Worm (Caenorhabditis elegans) whole organism, L4 larva: ENCODE data around the gene esyt-2.

Source experiments
- D1046.2 ChIP-seq: fragments of 200-800 bp; sonication (Bioruptor generic); IDR thresholded peaks from 2 replicates; pipeline ENCODE4 v1.3.6; 2022; ENCODE audit warnings: missing genetic modification characterization, missing compliant biosample characterization
- F10B5.3 ChIP-seq: sonication (generic microtip); optimal IDR thresholded peaks from 2 replicates; lab custom pipeline; 2016; ENCODE audit warnings: mild to moderate bottlenecking, missing genetic modification characterization, missing compliant biosample characterization
- F37D6.2 ChIP-seq: sonication (generic microtip); optimal IDR thresholded peaks from 2 replicates; lab custom pipeline; 2016; ENCODE audit warnings: mild to moderate bottlenecking, missing genetic modification characterization, missing compliant biosample characterization
- F49E8.2 ChIP-seq: sonication (generic microtip); optimal IDR thresholded peaks from 2 replicates; lab custom pipeline; 2016; ENCODE audit warnings: missing compliant biosample characterization, mild to moderate bottlenecking, missing genetic modification characterization, borderline replicate concordance
- R02D3.7 ChIP-seq: fragments of 150-350 bp; sonication (generic microtip); optimal IDR thresholded peaks from 3 replicates; lab custom pipeline; 2014; ENCODE audit warnings: missing biosample characterization, missing genetic modification characterization
- Y105C5A.15 ChIP-seq: fragments of 200-800 bp; sonication (Bioruptor generic); IDR thresholded peaks from 2 replicates; pipeline ENCODE4 v1.3.6; 2022; ENCODE audit warnings: missing genetic modification characterization, missing compliant biosample characterization
- Y48G9A.11 ChIP-seq: fragments of 200-800 bp; sonication (Bioruptor generic); IDR thresholded peaks from 2 replicates; pipeline ENCODE4 v1.3.6; 2022; ENCODE audit warnings: missing genetic modification reagents, missing genetic modification characterization, missing compliant biosample characterization
- Y5F2A.4 ChIP-seq: fragments of 200-800 bp; sonication (Bioruptor generic); optimal IDR thresholded peaks from 2 replicates; lab custom pipeline; 2018; ENCODE audit warnings: mild to moderate bottlenecking, missing genetic modification characterization, missing compliant biosample characterization
- Y75B8A.6 ChIP-seq: fragments of 200-800 bp; sonication (Bioruptor generic); IDR thresholded peaks from 2 replicates; pipeline ENCODE4 v1.3.6; 2022; ENCODE audit warnings: missing genetic modification reagents, missing genetic modification characterization, missing compliant biosample characterization
- ZK546.5 ChIP-seq, 2 experiments: sonication (generic microtip); optimal IDR thresholded peaks; 2 replicates each; lab custom pipeline; 2017; ENCODE audit warnings: missing biosample characterization in 2 of 2, missing genetic modification characterization in 2 of 2
- aha-1 ChIP-seq: fragments of 150-350 bp; peaks from one replicate; lab custom pipeline; 2014; ENCODE audit warnings: missing biosample characterization, missing genetic modification characterization
- ceh-28 ChIP-seq: fragments of 150-350 bp; optimal IDR thresholded peaks from 2 replicates; lab custom pipeline; 2014; ENCODE audit warnings: missing biosample characterization, missing genetic modification reagents, missing genetic modification characterization
- ceh-32 ChIP-seq: sonication (generic microtip); optimal IDR thresholded peaks from 2 replicates; lab custom pipeline; 2016; ENCODE audit warnings: mild to moderate bottlenecking, missing genetic modification characterization, missing compliant biosample characterization; ENCODE audit not compliant: poor library complexity
- ceh-44 ChIP-seq: fragments of 200-800 bp; sonication (Bioruptor generic); IDR thresholded peaks from 2 replicates; pipeline ENCODE4 v1.3.6; 2022; ENCODE audit warnings: missing genetic modification reagents, missing genetic modification characterization, missing compliant biosample characterization
- cey-2 ChIP-seq: sonication (generic microtip); optimal IDR thresholded peaks from 3 replicates; lab custom pipeline; 2017; ENCODE audit warnings: missing genetic modification characterization, mild to moderate bottlenecking, missing compliant biosample characterization, antibody characterized with exemption, borderline replicate concordance; ENCODE audit not compliant: insufficient read depth
- daf-16 ChIP-seq, 3 experiments: sonication (generic microtip); optimal IDR thresholded peaks; 2 replicates each; lab custom pipeline; 2016 to 2017; ENCODE audit warnings: missing genetic modification characterization in 3 of 3, missing genetic modification reagents in 3 of 3, mild to moderate bottlenecking in 2 of 3, missing compliant biosample characterization in 2 of 3, missing biosample characterization in 1 of 3, moderate library complexity in 1 of 3
- dmd-6 ChIP-seq: fragments of 200-800 bp; sonication (Bioruptor generic); IDR thresholded peaks from 2 replicates; pipeline ENCODE4 v1.3.6; 2022; ENCODE audit warnings: missing genetic modification reagents, missing genetic modification characterization, missing compliant biosample characterization
- dmd-9 ChIP-seq: fragments of 200-800 bp; sonication (Bioruptor generic); IDR thresholded peaks from 2 replicates; pipeline ENCODE4 v1.3.6; 2022; ENCODE audit warnings: missing genetic modification reagents, missing genetic modification characterization, missing compliant biosample characterization
- dve-1 ChIP-seq: sonication (generic microtip); optimal IDR thresholded peaks from 2 replicates; lab custom pipeline; 2017; ENCODE audit warnings: antibody characterized with exemption, mild to moderate bottlenecking, missing genetic modification characterization, missing compliant biosample characterization; ENCODE audit not compliant: insufficient read depth
- egl-43 ChIP-seq: fragments of 200-800 bp; sonication (Bioruptor generic); IDR thresholded peaks from 2 replicates; pipeline ENCODE4 v1.3.6; 2022; ENCODE audit warnings: missing genetic modification reagents, missing genetic modification characterization, missing compliant biosample characterization
- fos-1 ChIP-seq: fragments of 150-350 bp; optimal IDR thresholded peaks from 2 replicates; lab custom pipeline; 2014; ENCODE audit warnings: missing biosample characterization, missing genetic modification characterization
- hif-1 ChIP-seq, 2 experiments: sonication (generic microtip); optimal IDR thresholded peaks; 2 replicates each; lab custom pipeline; 2016 to 2017; ENCODE audit warnings: missing compliant biosample characterization in 2 of 2, missing genetic modification characterization in 2 of 2, missing genetic modification reagents in 2 of 2, missing genotype in 2 of 2, mild to moderate bottlenecking in 1 of 2
- hlh-11 ChIP-seq: fragments of 200-800 bp; sonication (Bioruptor generic); optimal IDR thresholded peaks from 2 replicates; lab custom pipeline; 2018; ENCODE audit warnings: mild to moderate bottlenecking, missing genetic modification characterization, missing compliant biosample characterization
- hlh-30 ChIP-seq: sonication (generic microtip); optimal IDR thresholded peaks from 2 replicates; lab custom pipeline; 2017; ENCODE audit warnings: antibody characterized with exemption, mild to moderate bottlenecking, missing genetic modification characterization, missing compliant biosample characterization; ENCODE audit not compliant: insufficient read depth
- jun-1 ChIP-seq: fragments of 150-350 bp; optimal IDR thresholded peaks from 2 replicates; lab custom pipeline; 2014; ENCODE audit warnings: missing biosample characterization, missing genetic modification reagents, missing genetic modification characterization
- lin-1 ChIP-seq: fragments of 200-800 bp; sonication (Bioruptor generic); IDR thresholded peaks from 2 replicates; pipeline ENCODE4 v1.3.6; 2022; ENCODE audit warnings: missing genetic modification reagents, missing genetic modification characterization, missing compliant biosample characterization
- lin-13 ChIP-seq: fragments of 150-350 bp; optimal IDR thresholded peaks from 2 replicates; lab custom pipeline; 2014; ENCODE audit warnings: missing biosample characterization, missing genetic modification reagents, missing genetic modification characterization
- lin-39 ChIP-seq: fragments of 150-350 bp; optimal IDR thresholded peaks from 2 replicates; lab custom pipeline; 2014; ENCODE audit warnings: missing biosample characterization, missing genetic modification reagents, missing genetic modification characterization
- lir-3 ChIP-seq: sonication (generic microtip); optimal IDR thresholded peaks from 2 replicates; lab custom pipeline; 2016; ENCODE audit warnings: mild to moderate bottlenecking, missing genetic modification characterization, missing compliant biosample characterization
- lsy-2 ChIP-seq, 2 experiments: fragments of 150-350 bp in 1 of 2; sonication (generic microtip) in 1 of 2; optimal IDR thresholded peaks; 2 replicates each; lab custom pipeline; 2014 to 2017; ENCODE audit warnings: missing biosample characterization in 2 of 2, missing genetic modification characterization in 2 of 2
- mdl-1 ChIP-seq, 2 experiments: fragments of 150-350 bp in 1 of 2; sonication (generic microtip) in 1 of 2; optimal IDR thresholded peaks; 2 replicates each; lab custom pipeline; 2014 to 2017; ENCODE audit warnings: missing biosample characterization in 2 of 2, missing genetic modification characterization in 2 of 2
- mep-1 ChIP-seq: fragments of 150-350 bp; sonication (generic microtip); optimal IDR thresholded peaks from 3 replicates; lab custom pipeline; 2014; ENCODE audit warnings: missing biosample characterization, missing genetic modification characterization
- mxl-2 ChIP-seq: fragments of 200-800 bp; sonication (Bioruptor generic); conservative IDR thresholded peaks from 2 replicates; pipeline ENCODE4 v1.3.6; 2022; ENCODE audit warnings: missing genetic modification reagents, missing genetic modification characterization, missing compliant biosample characterization
- mxl-3 ChIP-seq: fragments of 200-800 bp; sonication (Bioruptor generic); optimal IDR thresholded peaks from 2 replicates; lab custom pipeline; 2018; ENCODE audit warnings: mild to moderate bottlenecking, missing genetic modification characterization, missing compliant biosample characterization
- nhr-10 ChIP-seq: fragments of 150-350 bp; optimal IDR thresholded peaks from 2 replicates; lab custom pipeline; 2014; ENCODE audit warnings: missing biosample characterization, missing genetic modification characterization
- nhr-102 ChIP-seq: sonication (generic microtip); optimal IDR thresholded peaks from 2 replicates; lab custom pipeline; 2016; ENCODE audit warnings: mild to moderate bottlenecking, missing genetic modification characterization, moderate library complexity, missing compliant biosample characterization
- nhr-237 ChIP-seq: sonication (generic microtip); optimal IDR thresholded peaks from 2 replicates; lab custom pipeline; 2017; ENCODE audit warnings: missing biosample characterization, missing genetic modification characterization
- nhr-41 ChIP-seq: fragments of 200-800 bp; sonication (Bioruptor generic); IDR thresholded peaks from 2 replicates; pipeline ENCODE4 v1.3.6; 2022; ENCODE audit warnings: missing genetic modification reagents, missing genetic modification characterization, missing compliant biosample characterization
- nhr-77 ChIP-seq: fragments of 150-350 bp; optimal IDR thresholded peaks from 2 replicates; lab custom pipeline; 2014; ENCODE audit warnings: missing biosample characterization, missing genetic modification characterization
- rbr-2 ChIP-seq: sonication (generic microtip); optimal IDR thresholded peaks from 2 replicates; lab custom pipeline; 2016; ENCODE audit warnings: missing genotype, missing genetic modification characterization, missing compliant biosample characterization
- saeg-2 ChIP-seq: fragments of 200-800 bp; sonication (Bioruptor generic); IDR thresholded peaks from 2 replicates; pipeline ENCODE4 v1.3.6; 2022; ENCODE audit warnings: missing genetic modification reagents, missing genetic modification characterization, missing compliant biosample characterization
- sdz-12 ChIP-seq: fragments of 200-800 bp; sonication (Bioruptor generic); optimal IDR thresholded peaks from 2 replicates; lab custom pipeline; 2018; ENCODE audit warnings: mild to moderate bottlenecking, missing genetic modification characterization, missing compliant biosample characterization
- set-16 ChIP-seq: fragments of 200-800 bp; sonication (Bioruptor generic); IDR thresholded peaks from 2 replicates; pipeline ENCODE4 v1.3.6; 2022; ENCODE audit warnings: missing genetic modification reagents, missing genetic modification characterization, missing compliant biosample characterization
- spr-3 ChIP-seq: fragments of 200-800 bp; sonication (Bioruptor generic); optimal IDR thresholded peaks from 2 replicates; lab custom pipeline; 2018; ENCODE audit warnings: mild to moderate bottlenecking, missing genetic modification characterization, missing compliant biosample characterization
- tra-1 ChIP-seq: fragments of 200-800 bp; sonication (Bioruptor generic); IDR thresholded peaks from 2 replicates; pipeline ENCODE4 v1.3.6; 2022; ENCODE audit warnings: missing genetic modification reagents, missing genetic modification characterization, missing compliant biosample characterization
- unc-39 ChIP-seq: sonication (generic microtip); optimal IDR thresholded peaks from 2 replicates; lab custom pipeline; 2017; ENCODE audit warnings: missing biosample characterization, missing genetic modification characterization
- vab-7 ChIP-seq: fragments of 200-800 bp; sonication (Bioruptor generic); IDR thresholded peaks from 2 replicates; pipeline ENCODE4 v1.3.6; 2022; ENCODE audit warnings: missing genetic modification reagents, missing genetic modification characterization, missing compliant biosample characterization
- zag-1 ChIP-seq: fragments of 150-350 bp; optimal IDR thresholded peaks from 2 replicates; lab custom pipeline; 2014; ENCODE audit warnings: missing biosample characterization, missing genetic modification characterization
- zip-11 ChIP-seq: fragments of 200-800 bp; sonication (Bioruptor generic); IDR thresholded peaks from 2 replicates; pipeline ENCODE4 v1.3.6; 2022; ENCODE audit warnings: missing genetic modification characterization, missing compliant biosample characterization
- ztf-11 ChIP-seq: fragments of 150-350 bp; optimal IDR thresholded peaks from 2 replicates; lab custom pipeline; 2014; ENCODE audit warnings: missing biosample characterization, missing genetic modification characterization

Gene esyt-2

DNA sequence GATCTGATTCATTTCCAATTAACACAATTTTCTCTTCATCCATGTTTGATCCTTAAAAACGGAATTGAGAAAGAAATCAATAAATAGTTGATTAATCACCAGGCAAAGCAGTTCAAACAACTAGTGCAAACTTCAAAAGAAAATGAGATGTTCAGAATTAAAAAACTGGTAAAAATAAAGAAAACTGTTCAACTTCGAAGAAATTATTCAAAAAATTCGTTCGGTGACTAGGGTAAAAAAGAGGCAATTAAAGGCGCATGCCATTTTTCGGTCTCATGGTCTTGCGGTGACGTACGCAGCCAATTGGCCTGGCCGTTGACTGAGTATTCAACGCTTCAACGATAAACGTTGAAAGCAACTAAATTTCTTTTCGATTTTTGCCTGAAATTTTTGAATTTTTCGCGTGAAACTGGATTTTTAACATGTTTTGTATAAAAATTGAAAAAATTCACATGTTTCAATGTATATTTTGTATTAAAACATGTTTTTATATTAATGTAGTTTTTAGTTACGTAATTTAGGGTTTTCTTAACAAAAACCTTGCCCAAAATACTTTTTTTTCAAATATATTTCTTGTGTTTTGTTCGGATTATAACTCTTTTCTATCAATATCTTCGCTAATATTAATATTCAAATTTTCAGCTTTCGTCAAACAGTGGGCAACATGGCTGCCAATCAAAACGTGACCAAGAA is 24.5 kb downstream of the esyt-2 start, which contains the start of the genes sna-3 and rps-3 (continued):
- TF ChIP-seq F10B5.3 (tag; lab: Kevin White, UChicago) (no peak), ztf-11 (no peak), fos-1 (tag; lab: Kevin White, UChicago) (no peak), mxl-3 (GFP tag; lab: Kevin White, UChicago) (no peak), set-16 (no peak), nhr-10 (tag; lab: Kevin White, UChicago) (no peak), hlh-30 (peak; percentile 88), lin-39 (no peak), ceh-32 (tag; lab: Kevin White, UChicago) (no peak), mep-1 (tag; lab: Kevin White, UChicago) (peak; percentile 89), ceh-28 (tag; lab: Kevin White, UChicago) (no peak), F49E8.2 (no peak), nhr-102 (tag; lab: Kevin White, UChicago) (peak; percentile 20), aha-1 (peak; percentile 36), ZK546.5 (tag; optimal IDR thresholded peaks at IDR 0.05; lab: Kevin White, UChicago) (no peak), dve-1 (tag; lab: Kevin White, UChicago) (peak; percentile 91), D1046.2 (no peak), dmd-9 (GFP tag; lab: Robert Waterston, UW) (no peak), nhr-77 (tag; lab: Kevin White, UChicago) (peak; percentile 91), Y48G9A.11 (no peak), saeg-2 (GFP tag; lab: Robert Waterston, UW) (no peak), ceh-44 (peak; percentile 24; the same call in 1 of the 2 replicates), Y105C5A.15 (GFP tag; lab: Robert Waterston, UW) (no peak), daf-16 (GFP tag; optimal IDR thresholded peaks at IDR 0.05; lab: Kevin White, UChicago) (no peak), daf-16 (tag; optimal IDR thresholded peaks at IDR 0.05; lab: Kevin White, UChicago) (peak; percentile 46), lin-1 (no peak), vab-7 (GFP tag; lab: Robert Waterston, UW) (no peak), nhr-41 (GFP tag; lab: Robert Waterston, UW) (no peak), nhr-237 (tag; lab: Kevin White, UChicago) (no peak), jun-1 (tag; lab: Kevin White, UChicago) (no peak), Y75B8A.6 (GFP tag; lab: Robert Waterston, UW) (no peak), cey-2 (tag; lab: Kevin White, UChicago) (no peak), lsy-2 (tag; optimal IDR thresholded peaks at IDR 0.05; lab: Kevin White, UChicago) (peak; percentile 66 to 92), unc-39 (tag; lab: Kevin White, UChicago) (no peak), sdz-12 (no peak), egl-43 (no peak), Y5F2A.4 (GFP tag; lab: Kevin White, UChicago) (no peak), lin-13 (peak; percentile 72), lir-3 (tag; lab: Kevin White, UChicago) (no peak), dmd-6 (GFP tag; lab: Robert Waterston, UW) (peak; percentile 43), F37D6.2 (no peak), zag-1 (tag; lab: Kevin White, UChicago) (no peak), spr-3 (GFP tag; lab: Kevin White, UChicago) (no peak), mxl-2 (no peak), rbr-2 (tag; lab: Kevin White, UChicago) (peak; percentile 70), hif-1 (tag; optimal IDR thresholded peaks at IDR 0.05; lab: Kevin White, UChicago) (peak in 1 of 2 experiments; percentile 2), zip-11 (GFP tag; lab: Robert Waterston, UW) (no peak), tra-1 (GFP tag; lab: Robert Waterston, UW) (no peak), mdl-1 (tag; optimal IDR thresholded peaks at IDR 0.05; lab: Kevin White, UChicago) (peak in 1 of 2 experiments; percentile 68), R02D3.7 (tag; lab: Kevin White, UChicago) (no peak), hlh-11 (tag; lab: Kevin White, UChicago) (peak; percentile 33)
